Fruit fly (Drosophila melanogaster) whole organism, embryonic: Measurements from ENCODE around the gene CG31735.
A peak's percentile ranks its signal among the peaks of the same experiment; 100 is the strongest.

Experiments
- Antp ChIP-seq: fragments of 200-800 bp; sonication (Bioruptor generic); optimal IDR thresholded peaks from 3 replicates; lab custom pipeline; 2016; ENCODE audit warnings: missing biosample characterization, missing genetic modification characterization
- CG10431 ChIP-seq: fragments of 200-800 bp; sonication (Bioruptor generic); optimal IDR thresholded peaks from 3 replicates; lab custom pipeline; 2018; ENCODE audit warnings: missing biosample characterization, mild to moderate bottlenecking, missing genetic modification characterization
- CG11085 ChIP-seq: fragments of 200-800 bp; sonication (Bioruptor generic); IDR thresholded peaks from 2 replicates; pipeline ENCODE4 v1.3.6; 2022; ENCODE audit warnings: missing biosample characterization, missing genetic modification characterization
- CG12071 ChIP-seq: fragments of 200-800 bp; sonication (Bioruptor generic); optimal IDR thresholded peaks from 3 replicates; lab custom pipeline; 2018; ENCODE audit warnings: missing biosample characterization, mild to moderate bottlenecking, missing genetic modification characterization
- CG12769 ChIP-seq: fragments of 200-800 bp; sonication (Bioruptor generic); optimal IDR thresholded peaks from 2 replicates; lab custom pipeline; 2019; ENCODE audit warnings: missing biosample characterization, mild to moderate bottlenecking, missing genetic modification characterization, moderate library complexity
- CG13287 ChIP-seq: fragments of 200-800 bp; sonication (Bioruptor generic); IDR thresholded peaks from 2 replicates; pipeline ENCODE4 v1.3.6; 2022; ENCODE audit warnings: missing biosample characterization, missing genetic modification characterization; ENCODE audit not compliant: partially characterized antibody
- CG13296 ChIP-seq: fragments of 200-800 bp; sonication (Bioruptor generic); optimal IDR thresholded peaks from 3 replicates; lab custom pipeline; 2018; ENCODE audit warnings: missing biosample characterization, mild to moderate bottlenecking, missing genetic modification characterization
- CG14441 ChIP-seq: fragments of 200-800 bp; sonication (Bioruptor generic); IDR thresholded peaks from 2 replicates; pipeline ENCODE4 v1.3.6; 2022; ENCODE audit warnings: missing biosample characterization, missing genetic modification characterization
- CG14710 ChIP-seq: fragments of 200-800 bp; sonication (Bioruptor generic); optimal IDR thresholded peaks from 3 replicates; lab custom pipeline; 2019; ENCODE audit warnings: missing biosample characterization, mild to moderate bottlenecking, missing genetic modification characterization, moderate library complexity
- CG1529 ChIP-seq: fragments of 200-800 bp; sonication (Bioruptor generic); optimal IDR thresholded peaks from 3 replicates; lab custom pipeline; 2018; ENCODE audit warnings: missing biosample characterization, missing genetic modification characterization
- CG15601 ChIP-seq: fragments of 200-800 bp; sonication (Bioruptor generic); optimal IDR thresholded peaks from 3 replicates; lab custom pipeline; 2019; ENCODE audit warnings: missing biosample characterization, mild to moderate bottlenecking, missing genetic modification characterization, moderate library complexity
- CG15696 ChIP-seq: fragments of 200-800 bp; sonication (Bioruptor generic); optimal IDR thresholded peaks from 2 replicates; lab custom pipeline; 2019; ENCODE audit warnings: missing biosample characterization, mild to moderate bottlenecking, missing genetic modification characterization, moderate library complexity
- CG1603 ChIP-seq: fragments of 200-800 bp; sonication (Bioruptor generic); optimal IDR thresholded peaks from 2 replicates; lab custom pipeline; 2019; ENCODE audit warnings: missing biosample characterization, mild to moderate bottlenecking, missing genetic modification characterization, moderate library complexity
- CG17912 ChIP-seq: fragments of 200-800 bp; sonication (Bioruptor generic); optimal IDR thresholded peaks from 2 replicates; lab custom pipeline; 2018; ENCODE audit warnings: missing biosample characterization, mild to moderate bottlenecking, missing genetic modification characterization
- CG30403 ChIP-seq: fragments of 200-800 bp; sonication (Bioruptor generic); optimal IDR thresholded peaks from 3 replicates; lab custom pipeline; 2016; ENCODE audit warnings: missing biosample characterization, missing genetic modification characterization
- CG32532 ChIP-seq: fragments of 200-800 bp; sonication (Bioruptor generic); IDR thresholded peaks from 2 replicates; pipeline ENCODE4 v1.3.6; 2022; ENCODE audit warnings: missing biosample characterization, missing genetic modification characterization
- CG33213 ChIP-seq: fragments of 200-800 bp; sonication (Bioruptor generic); optimal IDR thresholded peaks from 3 replicates; lab custom pipeline; 2016; ENCODE audit warnings: missing biosample characterization, missing genetic modification characterization
- CG34376 ChIP-seq: fragments of 200-800 bp; sonication (Bioruptor generic); optimal IDR thresholded peaks from 2 replicates; lab custom pipeline; 2018; ENCODE audit warnings: missing biosample characterization, mild to moderate bottlenecking, missing genetic modification characterization
- CG4404 ChIP-seq: fragments of 200-800 bp; sonication (Bioruptor generic); IDR thresholded peaks from 2 replicates; pipeline ENCODE4 v1.3.6; 2022; ENCODE audit warnings: missing biosample characterization, missing genetic modification characterization
- CG4617 ChIP-seq: fragments of 200-800 bp; sonication (Bioruptor generic); optimal IDR thresholded peaks from 3 replicates; lab custom pipeline; 2016; ENCODE audit warnings: missing biosample characterization, missing genetic modification characterization, borderline replicate concordance
- CG5953 ChIP-seq: fragments of 200-800 bp; sonication (Bioruptor generic); IDR thresholded peaks from 2 replicates; pipeline ENCODE4 v1.3.6; 2022; ENCODE audit warnings: missing biosample characterization, missing genetic modification characterization
- CG7271 ChIP-seq: fragments of 200-800 bp; sonication (Bioruptor generic); optimal IDR thresholded peaks from 2 replicates; lab custom pipeline; 2018; ENCODE audit warnings: missing biosample characterization, mild to moderate bottlenecking, missing genetic modification characterization, moderate library complexity
- CG7786 ChIP-seq: fragments of 200-800 bp; sonication (Bioruptor generic); optimal IDR thresholded peaks from 2 replicates; lab custom pipeline; 2016; ENCODE audit warnings: missing biosample characterization, missing genetic modification characterization
- CG9437 ChIP-seq: fragments of 200-800 bp; sonication (Bioruptor generic); optimal IDR thresholded peaks from 2 replicates; lab custom pipeline; 2018; ENCODE audit warnings: missing biosample characterization, mild to moderate bottlenecking, missing genetic modification characterization
- CG9817 ChIP-seq: fragments of 200-800 bp; sonication (Bioruptor generic); optimal IDR thresholded peaks from 2 replicates; lab custom pipeline; 2018; ENCODE audit warnings: missing biosample characterization, mild to moderate bottlenecking, missing genetic modification characterization, moderate library complexity
- CG9932 ChIP-seq: fragments of 200-800 bp; sonication (Bioruptor generic); IDR thresholded peaks from 2 replicates; pipeline ENCODE4 v1.3.6; 2022; ENCODE audit warnings: missing biosample characterization, missing genetic modification characterization
- HmgZ ChIP-seq: fragments of 200-800 bp; sonication (Bioruptor generic); optimal IDR thresholded peaks from 2 replicates; lab custom pipeline; 2018; ENCODE audit warnings: missing biosample characterization, mild to moderate bottlenecking, missing genetic modification characterization
- MTF-1 ChIP-seq: fragments of 200-800 bp; sonication (Bioruptor generic); optimal IDR thresholded peaks from 2 replicates; lab custom pipeline; 2018; ENCODE audit warnings: missing biosample characterization, mild to moderate bottlenecking, missing genetic modification characterization, borderline replicate concordance
- Med ChIP-seq: fragments of 200-800 bp; sonication (Bioruptor generic); peaks from one replicate; lab custom pipeline; 2016; ENCODE audit warnings: missing biosample characterization, missing genetic modification characterization, mild to moderate bottlenecking, inconsistent platforms, moderate library complexity
- NfI ChIP-seq: fragments of 200-800 bp; sonication (Bioruptor generic); optimal IDR thresholded peaks from 3 replicates; lab custom pipeline; 2018; ENCODE audit warnings: missing biosample characterization, mild to moderate bottlenecking, missing genetic modification characterization, moderate library complexity
- Poxn ChIP-seq: fragments of 200-800 bp; sonication (Bioruptor generic); IDR thresholded peaks from 2 replicates; pipeline ENCODE4 v1.3.6; 2022; ENCODE audit warnings: missing biosample characterization, missing genetic modification characterization
- Scr ChIP-seq: fragments of 200-800 bp; sonication (Bioruptor generic); IDR thresholded peaks from 2 replicates; pipeline ENCODE4 v1.3.6; 2022; ENCODE audit warnings: missing biosample characterization, missing genetic modification characterization; ENCODE audit not compliant: partially characterized antibody
- Spps ChIP-seq: fragments of 200-800 bp; sonication (Bioruptor generic); optimal IDR thresholded peaks from 2 replicates; lab custom pipeline; 2018; ENCODE audit warnings: missing biosample characterization, mild to moderate bottlenecking, missing genetic modification characterization
- croc ChIP-seq: fragments of 200-800 bp; sonication (Bioruptor generic); conservative IDR thresholded peaks from 3 replicates; pipeline ENCODE4 v1.3.6; 2022; ENCODE audit warnings: missing biosample characterization, missing genetic modification characterization
- crol ChIP-seq: fragments of 200-800 bp; sonication (Bioruptor generic); IDR thresholded peaks from 2 replicates; pipeline ENCODE4 v1.3.6; 2022; ENCODE audit warnings: missing biosample characterization, missing genetic modification characterization
- dimm ChIP-seq: fragments of 200-800 bp; sonication (Bioruptor generic); IDR thresholded peaks from 2 replicates; pipeline ENCODE4 v1.3.6; 2022; ENCODE audit warnings: missing biosample characterization, missing genetic modification characterization
- en ChIP-seq: fragments of 200-800 bp; sonication (Bioruptor generic); optimal IDR thresholded peaks from 2 replicates; lab custom pipeline; 2016; ENCODE audit warnings: missing biosample characterization, missing genetic modification characterization
- esg ChIP-seq: fragments of 200-800 bp; sonication (Bioruptor generic); conservative IDR thresholded peaks from 2 replicates; pipeline ENCODE4 v1.3.6; 2022; ENCODE audit warnings: missing biosample characterization, missing genetic modification characterization
- gem ChIP-seq: fragments of 200-800 bp; sonication (Bioruptor generic); optimal IDR thresholded peaks from 2 replicates; lab custom pipeline; 2019; ENCODE audit warnings: missing biosample characterization, mild to moderate bottlenecking, missing genetic modification characterization, moderate library complexity
- grau ChIP-seq: fragments of 200-800 bp; optimal IDR thresholded peaks from 3 replicates; lab custom pipeline; 2019; ENCODE audit warnings: missing biosample characterization, mild to moderate bottlenecking, missing genetic modification characterization, moderate library complexity
- lov ChIP-seq, 2 experiments: fragments of 200-800 bp in 1 of 2; fragments of >200 bp in 1 of 2; sonication (Bioruptor generic) in 1 of 2; IDR thresholded peaks in 1 of 2; optimal IDR thresholded peaks in 1 of 2; 2 replicates in 1 of 2; 3 replicates in 1 of 2; pipeline versions ENCODE4 v1.3.6 to Lab custom; 2017 to 2022; ENCODE audit warnings: missing biosample characterization in 1 of 2, missing genetic modification characterization in 1 of 2
- luna ChIP-seq: fragments of 200-800 bp; sonication (Bioruptor generic); optimal IDR thresholded peaks from 2 replicates; lab custom pipeline; 2016; ENCODE audit warnings: missing biosample characterization, missing genetic modification characterization
- nmo ChIP-seq: fragments of 200-800 bp; sonication (Bioruptor generic); optimal IDR thresholded peaks from 2 replicates; lab custom pipeline; 2018; ENCODE audit warnings: missing biosample characterization, mild to moderate bottlenecking, missing genetic modification characterization, moderate library complexity
- slbo ChIP-seq: fragments of 200-800 bp; sonication (Bioruptor generic); IDR thresholded peaks from 2 replicates; pipeline ENCODE4 v1.3.6; 2022; ENCODE audit warnings: missing biosample characterization, missing genetic modification characterization
- slou ChIP-seq: fragments of 200-800 bp; sonication (Bioruptor generic); optimal IDR thresholded peaks from 3 replicates; lab custom pipeline; 2016; ENCODE audit warnings: missing biosample characterization, missing genetic modification characterization
- ssp ChIP-seq: fragments of 200-800 bp; sonication (Bioruptor generic); IDR thresholded peaks from 2 replicates; pipeline ENCODE4 v1.3.6; 2022; ENCODE audit warnings: missing biosample characterization, missing genetic modification characterization
- trem ChIP-seq: fragments of 200-800 bp; optimal IDR thresholded peaks from 3 replicates; lab custom pipeline; 2019; ENCODE audit warnings: missing biosample characterization, mild to moderate bottlenecking, missing genetic modification characterization, moderate library complexity
- vfl ChIP-seq: fragments of 200-800 bp; sonication (Bioruptor generic); optimal IDR thresholded peaks from 2 replicates; lab custom pipeline; 2016; ENCODE audit warnings: missing biosample characterization, missing genetic modification characterization

The CG31735 gene

DNA sequence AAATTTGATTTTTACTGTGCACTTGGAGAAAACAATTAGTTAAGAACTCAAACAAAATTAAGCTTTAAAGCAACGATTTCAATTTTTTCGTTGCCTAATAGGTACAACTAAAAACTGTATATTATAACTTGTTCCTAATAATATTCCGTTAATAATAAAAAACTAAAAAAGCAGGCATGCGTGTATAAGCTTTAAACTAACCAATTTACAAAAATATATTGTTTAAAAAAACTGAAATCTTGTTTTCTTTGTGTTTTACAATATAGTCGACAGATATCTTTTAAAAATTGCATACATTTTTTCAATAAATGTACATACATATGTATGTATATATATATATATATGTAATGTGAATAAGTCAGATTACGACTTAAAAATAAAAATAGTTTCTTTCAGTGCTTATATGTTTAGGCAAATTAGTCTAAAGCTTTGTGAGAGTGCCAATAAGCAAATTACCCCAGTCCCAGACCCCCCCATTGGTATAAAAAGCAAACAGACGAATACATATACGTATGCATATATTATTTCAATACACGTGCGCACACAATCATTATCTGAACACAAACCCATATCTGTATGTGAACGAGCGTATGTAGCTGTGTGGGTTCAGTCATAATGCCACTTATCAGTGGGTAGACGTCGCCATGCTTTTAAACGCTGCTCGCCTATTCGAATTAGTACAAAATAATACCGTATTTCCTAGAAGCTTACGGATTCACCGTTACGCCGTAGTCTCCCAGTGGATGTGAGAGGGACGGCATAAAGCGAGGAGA is 17.8 kb downstream of the CG31735 start (continued):
- peak; percentile 45 for TF ChIP-seq CG13296
- no peak for TF ChIP-seq CG7271
- no peak for TF ChIP-seq CG15696
- TF ChIP-seq Antp (GFP tag; lab: Kevin White, UChicago), result no peak
- TF ChIP-seq CG30403 (GFP tag; lab: Kevin White, UChicago), result peak; percentile 80
- peak; percentile 84 for TF ChIP-seq grau (tag; lab: Kevin White, UChicago)
- TF ChIP-seq CG14441 (GFP tag; lab: Robert Waterston, UW), result peak; percentile 34; the same call in 1 of the 2 replicates
- peak; percentile 54 for TF ChIP-seq CG9817 (tag; lab: Kevin White, UChicago)
- TF ChIP-seq CG10431 (GFP tag; lab: Kevin White, UChicago), result peak; percentile 35
- peak; percentile 59 for TF ChIP-seq CG1529 (GFP tag; lab: Kevin White, UChicago)
- peak; percentile 48; the same call in 1 of the 3 replicates for TF ChIP-seq croc
- TF ChIP-seq CG9437 (GFP tag; lab: Kevin White, UChicago), result peak; percentile 88
- peak; percentile 39 for TF ChIP-seq CG17912 (GFP tag; lab: Kevin White, UChicago)
- TF ChIP-seq CG15601 (tag; lab: Kevin White, UChicago), result peak; percentile 80
- peak; percentile 18 for TF ChIP-seq MTF-1 (GFP tag; lab: Kevin White, UChicago)
- TF ChIP-seq gem (tag; lab: Kevin White, UChicago), result peak; percentile 94
- TF ChIP-seq nmo (GFP tag; lab: Kevin White, UChicago), result peak; percentile 95
- TF ChIP-seq CG13287 (GFP tag; lab: Robert Waterston, UW), result peak; percentile 38; the same call in 1 of the 2 replicates
- TF ChIP-seq CG33213 (GFP tag; lab: Kevin White, UChicago), result peak; percentile 2
- TF ChIP-seq Med (GFP tag; lab: Kevin White, UChicago), result peak; percentile 86
- 0 out of 2 replicates have a peak, but pooled peaks have one; percentile 12 for TF ChIP-seq CG32532 (GFP tag; lab: Robert Waterston, UW)
- TF ChIP-seq lov (optimal IDR thresholded peaks at IDR 0.05; lab: Kevin White, UChicago), result no peak
- no peak for TF ChIP-seq lov (GFP tag; IDR thresholded peaks at IDR 0.05; lab: Robert Waterston, UW)
- peak; percentile 68 for TF ChIP-seq trem
- TF ChIP-seq CG5953 (GFP tag; lab: Robert Waterston, UW), result no peak
- no peak for TF ChIP-seq en
- TF ChIP-seq CG4404 (GFP tag; lab: Robert Waterston, UW), result no peak
- TF ChIP-seq Scr, result no peak
- peak; percentile 42 for TF ChIP-seq esg (GFP tag; lab: Robert Waterston, UW)
- peak; percentile 94 for TF ChIP-seq CG34376 (GFP tag; lab: Kevin White, UChicago)
- TF ChIP-seq ssp (GFP tag; lab: Robert Waterston, UW), result peak; percentile 48; the same call in 1 of the 2 replicates
- peak; percentile 57 for TF ChIP-seq Spps (tag; lab: Kevin White, UChicago)
- TF ChIP-seq luna (GFP tag; lab: Kevin White, UChicago), result no peak
- peak; percentile 99 for TF ChIP-seq CG12769
- no peak for TF ChIP-seq CG11085
- peak; percentile 58 for TF ChIP-seq NfI
- no peak for TF ChIP-seq dimm (GFP tag; lab: Robert Waterston, UW)
- peak; percentile 66 for TF ChIP-seq CG12071 (GFP tag; lab: Kevin White, UChicago)
- TF ChIP-seq slou, result peak; percentile 26
- TF ChIP-seq CG4617 (GFP tag; lab: Kevin White, UChicago), result no peak
- peak; percentile 63 for TF ChIP-seq slbo (GFP tag; lab: Robert Waterston, UW)
- peak; percentile 5; the same call in 1 of the 2 replicates for TF ChIP-seq CG9932 (GFP tag; lab: Robert Waterston, UW)
- TF ChIP-seq HmgZ (tag; lab: Kevin White, UChicago), result peak; percentile 64
- no peak for TF ChIP-seq Poxn (GFP tag; lab: Robert Waterston, UW)
- TF ChIP-seq vfl (GFP tag; lab: Kevin White, UChicago), result no peak
- TF ChIP-seq CG14710 (tag; lab: Kevin White, UChicago), result peak; percentile 89
- peak; percentile 66 for TF ChIP-seq crol (GFP tag; lab: Robert Waterston, UW)
- TF ChIP-seq CG7786 (GFP tag; lab: Kevin White, UChicago), result no peak
- peak; percentile 35 for TF ChIP-seq CG1603 (tag; lab: Kevin White, UChicago)
